Worm (Caenorhabditis elegans) whole organism, late embryonic: Measurements from ENCODE around the gene F17H10.1.

Source experiments
- C08G9.2 ChIP-seq: sonication (generic microtip); optimal IDR thresholded peaks from 2 replicates; lab custom pipeline; 2016; ENCODE audit warnings: mild to moderate bottlenecking, missing genetic modification characterization, moderate library complexity, missing compliant biosample characterization
- K02D7.2 ChIP-seq: sonication (generic microtip); optimal IDR thresholded peaks from 2 replicates; lab custom pipeline; 2017; ENCODE audit warnings: mild to moderate bottlenecking, missing genetic modification characterization, missing compliant biosample characterization
- T23F11.4 ChIP-seq: fragments of 200-800 bp; sonication (Bioruptor generic); optimal IDR thresholded peaks from 2 replicates; lab custom pipeline; 2018; ENCODE audit warnings: mild to moderate bottlenecking, missing genetic modification characterization, missing compliant biosample characterization
- Y22D7AL.16 ChIP-seq: sonication (generic microtip); optimal IDR thresholded peaks from 2 replicates; lab custom pipeline; 2016; ENCODE audit warnings: missing genetic modification characterization, missing compliant biosample characterization
- ahr-1 ChIP-seq: sonication (generic microtip); optimal IDR thresholded peaks from 2 replicates; lab custom pipeline; 2016; ENCODE audit warnings: missing genetic modification characterization, missing compliant biosample characterization
- ceh-22 ChIP-seq: sonication (generic microtip); optimal IDR thresholded peaks from 2 replicates; lab custom pipeline; 2017; ENCODE audit warnings: missing biosample characterization, missing genetic modification characterization
- ceh-24 ChIP-seq: sonication (generic microtip); optimal IDR thresholded peaks from 2 replicates; lab custom pipeline; 2016; ENCODE audit warnings: mild to moderate bottlenecking, missing genetic modification characterization, missing compliant biosample characterization
- ceh-34 ChIP-seq: sonication (generic microtip); optimal IDR thresholded peaks from 2 replicates; lab custom pipeline; 2016; ENCODE audit warnings: mild to moderate bottlenecking, missing genetic modification characterization, missing compliant biosample characterization
- ceh-6 ChIP-seq: fragments of 200-800 bp; sonication (Bioruptor generic); optimal IDR thresholded peaks from 2 replicates; lab custom pipeline; 2018; ENCODE audit warnings: mild to moderate bottlenecking, missing genetic modification characterization, missing compliant biosample characterization
- ceh-9 ChIP-seq: sonication (generic microtip); optimal IDR thresholded peaks from 2 replicates; lab custom pipeline; 2016; ENCODE audit warnings: mild to moderate bottlenecking, missing genetic modification characterization, inconsistent platforms, missing compliant biosample characterization
- che-1 ChIP-seq: sonication (generic microtip); optimal IDR thresholded peaks from 2 replicates; lab custom pipeline; 2016; ENCODE audit warnings: mild to moderate bottlenecking, missing genetic modification characterization, missing compliant biosample characterization
- dve-1 ChIP-seq: sonication (generic microtip); optimal IDR thresholded peaks from 2 replicates; lab custom pipeline; 2017; ENCODE audit warnings: antibody characterized with exemption, mild to moderate bottlenecking, missing genetic modification characterization, missing compliant biosample characterization
- elt-2 ChIP-seq: sonication (generic microtip); optimal IDR thresholded peaks from 2 replicates; lab custom pipeline; 2016; ENCODE audit warnings: missing genetic modification reagents, missing genetic modification characterization, missing compliant biosample characterization
- ets-4 ChIP-seq: sonication (generic microtip); optimal IDR thresholded peaks from 2 replicates; lab custom pipeline; 2016; ENCODE audit warnings: missing genetic modification characterization, missing compliant biosample characterization
- gmeb-2 ChIP-seq: sonication (generic microtip); optimal IDR thresholded peaks from 2 replicates; lab custom pipeline; 2016; ENCODE audit warnings: missing genetic modification characterization, inconsistent platforms, missing compliant biosample characterization
- hlh-30 ChIP-seq: sonication (generic microtip); optimal IDR thresholded peaks from 2 replicates; lab custom pipeline; 2017; ENCODE audit warnings: antibody characterized with exemption, missing genetic modification characterization, missing compliant biosample characterization; ENCODE audit not compliant: insufficient read depth
- hlh-6 ChIP-seq: sonication (generic microtip); optimal IDR thresholded peaks from 2 replicates; lab custom pipeline; 2016; ENCODE audit warnings: missing genotype, missing genetic modification characterization, missing compliant biosample characterization
- hlh-8 ChIP-seq: sonication (generic microtip); optimal IDR thresholded peaks from 2 replicates; lab custom pipeline; 2016; ENCODE audit warnings: missing genotype, missing genetic modification characterization, missing compliant biosample characterization
- lim-6 ChIP-seq: sonication (generic microtip); optimal IDR thresholded peaks from 2 replicates; lab custom pipeline; 2016; ENCODE audit warnings: missing genetic modification characterization, missing compliant biosample characterization
- mec-3 ChIP-seq: sonication (generic microtip); optimal IDR thresholded peaks from 2 replicates; lab custom pipeline; 2016; ENCODE audit warnings: borderline replicate concordance, missing genetic modification characterization, missing compliant biosample characterization
- nhr-11 ChIP-seq: fragments of 150-350 bp; optimal IDR thresholded peaks from 2 replicates; lab custom pipeline; 2014; ENCODE audit warnings: missing biosample characterization, missing genetic modification characterization
- nhr-232 ChIP-seq: sonication (generic microtip); optimal IDR thresholded peaks from 2 replicates; lab custom pipeline; 2016; ENCODE audit warnings: missing genetic modification characterization, missing compliant biosample characterization
- odd-2 ChIP-seq: sonication (generic microtip); optimal IDR thresholded peaks from 2 replicates; lab custom pipeline; 2017; ENCODE audit warnings: antibody characterized with exemption, mild to moderate bottlenecking, missing genetic modification characterization, missing compliant biosample characterization
- pat-9 ChIP-seq: fragments of 200-800 bp; sonication (Bioruptor generic); optimal IDR thresholded peaks from 2 replicates; lab custom pipeline; 2018; ENCODE audit warnings: mild to moderate bottlenecking, missing genetic modification characterization, moderate library complexity, missing compliant biosample characterization
- pax-1 ChIP-seq: fragments of 150-350 bp; optimal IDR thresholded peaks from 2 replicates; lab custom pipeline; 2014; ENCODE audit warnings: missing biosample characterization, missing genetic modification characterization
- pha-4 ChIP-seq: fragments of 150-350 bp; optimal IDR thresholded peaks from 2 replicates; lab custom pipeline; 2018; ENCODE audit warnings: missing biosample characterization, missing genetic modification reagents, missing genetic modification characterization
- ref-2 ChIP-seq: sonication (generic microtip); optimal IDR thresholded peaks from 2 replicates; lab custom pipeline; 2016; ENCODE audit warnings: missing genetic modification characterization, missing compliant biosample characterization
- rnt-1 ChIP-seq: sonication (generic microtip); optimal IDR thresholded peaks from 2 replicates; lab custom pipeline; 2016; ENCODE audit warnings: missing genetic modification characterization, missing compliant biosample characterization
- sox-4 ChIP-seq: sonication (generic microtip); optimal IDR thresholded peaks from 2 replicates; lab custom pipeline; 2017; ENCODE audit warnings: mild to moderate bottlenecking, missing genetic modification characterization, inconsistent platforms, missing compliant biosample characterization
- syd-9 ChIP-seq: sonication (generic microtip); optimal IDR thresholded peaks from 2 replicates; lab custom pipeline; 2016; ENCODE audit warnings: mild to moderate bottlenecking, missing genetic modification characterization, moderate library complexity, missing compliant biosample characterization
- ttx-3 ChIP-seq: sonication (generic microtip); optimal IDR thresholded peaks from 2 replicates; lab custom pipeline; 2016; ENCODE audit warnings: missing genetic modification reagents, missing genetic modification characterization, missing compliant biosample characterization
- unc-3 ChIP-seq, 2 experiments: fragments of 200-800 bp in 1 of 2; sonication (Bioruptor generic) in 1 of 2; sonication (generic microtip) in 1 of 2; conservative IDR thresholded peaks in 1 of 2; optimal IDR thresholded peaks in 1 of 2; 2 replicates each; pipeline versions ENCODE4 v1.3.6 to Lab custom; 2016 to 2022; ENCODE audit warnings: missing compliant biosample characterization in 2 of 2, missing genetic modification characterization in 2 of 2, missing genetic modification reagents in 1 of 2
- unc-55 ChIP-seq: sonication (generic microtip); optimal IDR thresholded peaks from 2 replicates; lab custom pipeline; 2017; ENCODE audit warnings: missing biosample characterization, missing genetic modification reagents, missing genetic modification characterization
- unc-86 ChIP-seq: sonication (generic microtip); optimal IDR thresholded peaks from 2 replicates; lab custom pipeline; 2016; ENCODE audit warnings: missing genetic modification characterization, missing compliant biosample characterization
- zip-5 ChIP-seq: sonication (generic microtip); optimal IDR thresholded peaks from 2 replicates; lab custom pipeline; 2016; ENCODE audit warnings: missing genetic modification characterization, missing compliant biosample characterization

The F17H10.1 gene

DNA sequence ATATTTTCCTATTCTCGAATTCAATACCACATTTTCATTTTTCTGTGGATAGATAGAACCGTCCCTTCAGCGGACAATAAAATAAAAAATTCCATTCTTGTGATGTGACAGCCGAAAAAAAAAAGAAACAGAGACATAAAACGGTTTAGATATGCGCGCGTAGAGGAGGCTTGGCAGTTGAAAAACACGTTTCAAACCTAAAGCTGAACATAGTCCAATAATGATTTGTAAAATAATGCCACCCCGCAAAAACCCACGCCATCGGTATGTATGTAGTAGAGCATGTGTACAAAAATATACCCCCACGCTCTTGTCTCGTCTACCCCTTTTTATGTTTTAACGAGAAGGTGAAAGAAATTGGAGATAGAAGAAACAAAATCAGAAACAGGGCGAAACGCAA is 3.6 kb downstream of the F17H10.1 start:
- TF ChIP-seq nhr-11 (tag; lab: Kevin White, UChicago) (no peak), hlh-8 (no peak), elt-2 (tag; lab: Kevin White, UChicago) (no peak), nhr-232 (no peak), dve-1 (no peak), hlh-30 (no peak), syd-9 (no peak), ref-2 (tag; lab: Kevin White, UChicago) (no peak), unc-86 (tag; lab: Kevin White, UChicago) (no peak), rnt-1 (tag; lab: Kevin White, UChicago) (no peak), ets-4 (tag; lab: Kevin White, UChicago) (no peak), Y22D7AL.16 (tag; lab: Kevin White, UChicago) (no peak), che-1 (tag; lab: Kevin White, UChicago) (no peak), ahr-1 (tag; lab: Kevin White, UChicago) (no peak), ttx-3 (tag; lab: Kevin White, UChicago) (no peak), ceh-6 (GFP tag; lab: Kevin White, UChicago) (no peak)

DNA sequence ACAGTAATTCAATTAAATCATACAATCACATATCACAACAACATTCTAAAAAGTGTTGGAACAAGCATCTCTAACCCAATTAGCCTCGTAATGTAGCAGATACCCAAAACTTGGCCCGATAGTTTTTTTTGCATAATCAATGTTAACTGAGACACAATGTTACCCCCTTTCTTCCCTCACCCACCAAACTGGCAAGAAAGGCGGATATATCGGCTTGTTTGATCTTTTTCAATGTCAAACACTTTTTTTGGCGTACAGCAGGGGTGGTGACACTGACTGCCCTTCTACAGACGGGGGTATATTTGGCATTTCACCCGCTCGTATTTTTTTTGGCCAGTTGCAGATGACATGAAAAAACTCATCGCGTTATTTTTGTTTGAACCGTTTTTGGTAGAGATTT is 5.0 kb downstream of the F17H10.1 start:
- no peak for TF ChIP-seq T23F11.4 (GFP tag; lab: Kevin White, UChicago)
- TF ChIP-seq ceh-9 (tag; lab: Kevin White, UChicago) = no peak
- TF ChIP-seq ref-2 (tag; lab: Kevin White, UChicago) = no peak
- no peak for TF ChIP-seq unc-3 (GFP tag; conservative IDR thresholded peaks at IDR 0.05; lab: Robert Waterston, UW)
- TF ChIP-seq unc-3 (tag; optimal IDR thresholded peaks at IDR 0.05; lab: Kevin White, UChicago) = no peak
- TF ChIP-seq K02D7.2 (tag; lab: Kevin White, UChicago) = no peak
- TF ChIP-seq C08G9.2 (tag; lab: Kevin White, UChicago) = no peak
- no peak for TF ChIP-seq odd-2
- no peak for TF ChIP-seq sox-4 (tag; lab: Kevin White, UChicago)
- no peak for TF ChIP-seq pha-4 (tag; lab: Kevin White, UChicago)

DNA sequence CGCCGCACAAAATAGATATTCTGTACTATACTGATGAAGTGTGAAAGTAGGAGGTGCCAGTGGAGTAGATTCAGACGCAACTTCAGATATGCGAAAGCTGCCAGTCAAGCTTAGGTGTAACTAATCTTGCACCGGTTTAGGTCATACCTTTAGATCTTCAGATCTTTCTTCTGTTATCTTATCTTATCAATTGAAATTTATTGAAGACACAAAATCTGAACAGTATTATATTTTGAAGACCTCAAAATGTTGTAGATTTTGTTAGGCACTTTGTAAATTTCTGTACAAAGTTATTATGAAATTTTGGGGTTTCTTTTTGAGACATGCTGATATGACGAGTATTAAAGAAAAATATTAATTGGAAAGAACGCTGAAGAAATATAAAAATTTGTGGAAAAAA is 7.6 kb downstream of the F17H10.1 start:
- TF ChIP-seq ttx-3 (tag; lab: Kevin White, UChicago) = no peak

DNA sequence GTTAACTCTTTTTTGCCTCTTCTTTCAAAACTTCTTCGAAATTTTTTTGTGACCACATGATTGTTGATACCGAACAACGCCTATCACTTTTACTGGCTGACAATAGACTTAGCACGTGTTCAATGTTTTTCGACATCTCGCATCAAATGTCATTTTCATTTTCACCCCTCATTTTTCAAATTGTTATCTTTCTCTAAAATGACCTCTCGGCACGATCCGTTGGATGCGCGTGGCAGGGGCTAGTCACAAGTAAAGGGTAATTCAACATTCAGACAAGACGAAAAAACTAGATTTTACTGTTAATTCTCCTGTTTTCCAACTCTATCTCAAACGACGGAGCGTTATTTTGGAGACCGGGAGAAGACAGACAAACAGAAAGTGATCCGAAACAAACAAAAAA is 8.4 kb downstream of the F17H10.1 start, which contains the start of gene F17H10.2:
F17H10.2 (plus strand) TSS at position 316 of the 400 bp plus-strand sequence.
- TF ChIP-seq gmeb-2 (no peak), hlh-30 (peak; percentile 14)

DNA sequence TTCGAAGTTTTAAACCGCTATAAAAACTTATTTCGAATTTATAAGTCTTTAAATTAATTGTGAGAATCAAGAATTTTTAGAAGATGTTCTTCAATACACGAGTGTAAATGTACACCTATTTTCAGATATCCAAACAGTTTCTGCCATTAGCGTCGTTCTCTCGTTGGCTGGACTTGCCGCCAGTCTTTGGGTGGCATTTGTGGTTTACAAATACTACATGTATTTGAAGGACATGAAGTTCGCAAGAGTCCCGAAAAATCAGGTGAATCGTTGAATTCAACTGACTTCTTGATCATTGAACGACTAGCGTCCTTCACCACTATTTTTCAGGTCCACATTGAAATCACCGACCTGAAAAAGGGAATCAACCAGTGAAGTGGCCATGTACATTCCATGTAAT is 10.7 kb downstream of the F17H10.1 start:
- TF ChIP-seq ceh-24 (tag; lab: Kevin White, UChicago) (no peak), lim-6 (tag; lab: Kevin White, UChicago) (no peak), mec-3 (tag; lab: Kevin White, UChicago) (no peak)

DNA sequence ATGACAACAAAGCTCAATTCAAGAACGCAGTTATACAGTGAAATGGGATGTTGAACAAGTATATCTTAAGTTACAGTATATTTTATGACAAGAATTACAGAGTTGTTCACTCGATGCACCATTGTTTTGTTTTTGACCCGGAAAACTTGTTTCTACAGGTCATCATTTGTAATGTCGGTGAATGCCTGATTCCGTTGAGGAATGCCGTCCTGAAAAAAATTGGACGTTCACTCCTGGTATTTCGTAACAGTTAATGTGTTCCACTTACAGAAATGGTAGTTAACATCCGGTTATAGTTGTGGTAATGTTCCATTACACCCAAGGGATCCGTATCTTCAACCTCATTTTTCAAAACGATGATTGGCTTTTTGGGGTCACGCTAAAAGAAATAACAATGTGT is 11.3 kb downstream of the F17H10.1 start:
- TF ChIP-seq pha-4 (tag; lab: Kevin White, UChicago) = no peak
- no peak for TF ChIP-seq ahr-1 (tag; lab: Kevin White, UChicago)
- no peak for TF ChIP-seq zip-5 (tag; lab: Kevin White, UChicago)
- TF ChIP-seq gmeb-2 = no peak
- TF ChIP-seq odd-2 = no peak
- no peak for TF ChIP-seq unc-55
- TF ChIP-seq mec-3 (tag; lab: Kevin White, UChicago) = no peak
- TF ChIP-seq ceh-34 = no peak
- no peak for TF ChIP-seq nhr-11 (tag; lab: Kevin White, UChicago)
- no peak for TF ChIP-seq hlh-6 (tag; lab: Kevin White, UChicago)
- TF ChIP-seq pax-1 (tag; lab: Kevin White, UChicago) = no peak
- no peak for TF ChIP-seq pat-9 (tag; lab: Kevin White, UChicago)
- TF ChIP-seq unc-86 (tag; lab: Kevin White, UChicago) = no peak
- TF ChIP-seq ceh-22 (tag; lab: Kevin White, UChicago) = no peak
- TF ChIP-seq, all 69 proteins: peak for 0
